Fruit fly (Drosophila melanogaster) whole organism: Measurements from ENCODE around the gene CG12398.

Source experiments
- CG8478 ChIP-seq: fragments of >200 bp; optimal IDR thresholded peaks from 2 replicates; lab custom pipeline; 2018; ENCODE audit warnings: inconsistent platforms
- Dll ChIP-seq: fragments of >200 bp; optimal IDR thresholded peaks from 2 replicates; lab custom pipeline; 2017
- EcR ChIP-seq, 2 experiments: fragments of >200 bp; optimal IDR thresholded peaks; 2 replicates each; lab custom pipeline; 2017; ENCODE audit warnings: missing biosample characterization in 2 of 2, missing genetic modification characterization in 2 of 2, missing genetic modification reagents in 2 of 2
- pan ChIP-seq: fragments of >200 bp; optimal IDR thresholded peaks from 2 replicates; lab custom pipeline; 2017
- psq ChIP-seq: fragments of >200 bp; optimal IDR thresholded peaks from 2 replicates; lab custom pipeline; 2017
- usp ChIP-seq: fragments of >200 bp; optimal IDR thresholded peaks from 2 replicates; lab custom pipeline; 2017; ENCODE audit warnings: missing biosample characterization, missing genetic modification characterization, mixed read lengths

The CG12398 gene

dm6 chrX:14871028-14871427 lies 42.6 kb downstream of the CG12398 start, which contains the start of gene CG9518:
Gene CG9518, minus strand, starts transcription at chrX:14871181.
- TF ChIP-seq psq (no peak), CG8478 (lab: Kevin White, UChicago) (no peak), EcR (GFP tag; optimal IDR thresholded peaks at IDR 0.05; lab: Kevin White, UChicago) (no peak), usp (GFP tag; lab: Kevin White, UChicago) (no peak), Dll (lab: Kevin White, UChicago) (no peak)

dm6 chrX:14868414-14868813 lies 45.2 kb downstream of the CG12398 start:
- TF ChIP-seq pan (lab: Kevin White, UChicago): no peak
- TF ChIP-seq CG8478 (lab: Kevin White, UChicago): no peak
- no peak for TF ChIP-seq Dll (lab: Kevin White, UChicago)
- no peak for TF ChIP-seq EcR (GFP tag; optimal IDR thresholded peaks at IDR 0.05; lab: Kevin White, UChicago)

- TF ChIP-seq psq (no peak), CG8478 (lab: Kevin White, UChicago) (no peak), usp (GFP tag; lab: Kevin White, UChicago) (no peak), Dll (lab: Kevin White, UChicago) (no peak), pan (lab: Kevin White, UChicago) (no peak), EcR (GFP tag; optimal IDR thresholded peaks at IDR 0.05; lab: Kevin White, UChicago) (no peak)
Observed at dm6 chrX:14866911-14867310, 46.7 kb downstream of the CG12398 start.

- TF ChIP-seq usp (GFP tag; lab: Kevin White, UChicago): no peak
Observed at dm6 chrX:14862494-14862893, 51.1 kb downstream of the CG12398 start.
